Fruit fly (Drosophila melanogaster): Measurements from ENCODE around the gene Wwox.

The Wwox gene

DNA sequence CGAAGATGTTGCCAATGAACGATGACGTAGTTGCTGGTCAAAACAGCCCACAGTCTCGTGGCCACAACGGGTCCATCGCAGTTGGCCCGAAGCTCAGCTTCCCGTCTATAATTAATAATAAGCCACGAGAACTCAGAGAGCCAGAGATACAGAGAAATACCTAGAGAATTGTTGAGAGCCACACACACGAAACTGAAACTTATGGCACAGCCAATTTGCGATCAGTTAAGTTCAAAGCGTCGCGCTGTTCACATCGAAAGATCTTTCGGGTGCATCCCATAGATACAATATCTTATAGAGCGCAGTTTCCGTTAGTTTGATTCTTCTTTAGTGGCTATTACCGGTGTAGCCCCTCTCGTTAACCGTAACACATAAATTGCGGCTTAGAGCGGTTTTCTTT, 8.5 kb upstream of the Wwox start:
- no peak for TF ChIP-seq CG8478 (optimal IDR thresholded peaks at IDR 0.05)
- TF ChIP-seq Dll (optimal IDR thresholded peaks at IDR 0.05): no peak
- no peak for TF ChIP-seq psq (optimal IDR thresholded peaks at IDR 0.05)
- TF ChIP-seq EcR (GFP tag; optimal IDR thresholded peaks at IDR 0.05): no peak
- no peak for TF ChIP-seq pan (optimal IDR thresholded peaks at IDR 0.05)
- TF ChIP-seq usp (GFP tag; optimal IDR thresholded peaks at IDR 0.05): no peak

DNA sequence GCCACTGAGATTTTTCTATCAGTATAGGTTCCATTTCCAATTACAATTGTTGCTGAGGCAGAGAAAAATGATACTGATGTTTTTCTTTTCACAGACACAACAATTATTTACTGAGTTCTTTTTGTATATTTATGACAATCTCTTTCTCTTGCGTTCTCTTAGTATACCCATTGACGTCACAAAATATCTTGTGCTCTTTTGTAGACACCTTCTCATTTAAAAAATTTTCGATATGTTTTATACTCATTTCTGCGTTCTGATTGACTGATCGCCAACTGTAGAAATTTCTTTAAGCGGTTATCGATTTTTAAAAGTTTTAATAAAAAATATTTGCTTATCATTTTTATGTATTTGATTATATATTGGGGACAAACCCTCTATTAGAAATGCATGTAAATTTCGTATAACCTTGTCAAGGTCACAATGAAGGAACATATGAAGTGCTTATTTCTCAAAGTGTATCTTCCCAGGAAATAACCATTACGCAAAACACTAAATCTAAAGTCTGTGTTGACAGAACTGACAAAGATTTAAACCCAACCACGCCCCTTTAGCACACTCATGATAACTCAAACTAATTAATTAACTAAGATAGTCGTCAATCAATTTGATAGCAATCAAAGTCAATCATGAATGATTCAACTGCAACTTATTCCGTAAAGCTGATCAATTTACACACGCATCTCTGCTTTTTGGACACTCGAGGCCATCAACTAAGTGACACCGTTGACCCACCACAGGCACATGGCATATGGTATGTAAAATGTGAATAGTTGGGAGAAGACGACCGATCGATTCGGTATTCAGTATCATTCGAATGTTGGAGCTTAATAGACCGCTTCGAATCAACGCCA, 6.7 kb upstream of the Wwox start, which contains the start of the genes Glyat and Tg:
TSS of gene Glyat (minus strand) at position 51 of the 854 bp plus-strand sequence.
TSS of gene Tg (plus strand) at position 804 of the 854 bp plus-strand sequence.
- TF ChIP-seq Dll (optimal IDR thresholded peaks at IDR 0.05): no peak
- no peak for TF ChIP-seq psq (optimal IDR thresholded peaks at IDR 0.05)
- no peak for TF ChIP-seq CG8478 (optimal IDR thresholded peaks at IDR 0.05)
- TF ChIP-seq EcR (GFP tag; optimal IDR thresholded peaks at IDR 0.05): no peak
- no peak for TF ChIP-seq usp (GFP tag; optimal IDR thresholded peaks at IDR 0.05)
- TF ChIP-seq pan (optimal IDR thresholded peaks at IDR 0.05): no peak

DNA sequence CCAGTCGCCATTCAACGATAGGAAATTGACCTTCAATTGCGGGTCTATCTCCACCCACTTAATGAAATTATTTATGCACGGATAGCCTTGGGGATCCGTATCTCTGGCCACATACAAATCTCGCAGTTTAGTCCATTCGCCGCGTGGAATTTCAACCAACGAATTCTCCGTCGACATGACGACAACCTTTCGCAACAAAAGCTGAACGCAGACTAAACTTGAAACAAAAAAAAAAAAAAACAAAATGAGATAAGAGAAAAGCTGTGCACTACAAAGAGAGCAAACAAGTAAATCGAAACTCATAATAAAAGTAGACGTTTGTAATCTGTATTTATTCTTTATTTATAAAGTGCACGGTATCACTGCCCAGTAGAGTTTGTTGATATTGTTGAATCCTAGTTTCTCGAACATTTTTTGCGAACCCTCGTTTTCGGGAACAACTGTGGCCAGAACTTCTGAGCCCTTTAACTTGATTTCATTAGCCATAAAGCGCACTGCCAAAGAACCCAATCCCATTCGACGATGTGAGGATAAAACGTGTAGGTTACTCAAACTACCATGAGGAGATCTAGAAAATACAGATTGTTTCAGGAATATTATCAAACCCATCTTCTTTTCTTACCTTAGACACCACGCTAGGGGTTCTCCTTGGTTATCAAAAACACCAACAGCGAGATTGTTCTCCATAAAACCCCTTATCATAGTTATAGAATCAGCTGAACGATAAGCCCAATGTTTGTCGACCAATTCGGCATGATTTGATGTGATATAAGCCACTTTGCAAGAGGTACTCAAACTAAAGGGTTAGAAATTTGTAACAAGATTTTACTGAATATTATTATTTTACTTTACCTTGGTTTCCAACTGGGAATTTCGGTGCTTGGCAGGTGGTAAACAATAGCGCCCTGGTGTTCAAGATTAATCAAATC, 5.5 kb upstream of the Wwox start, which contains the start of gene CG12560:
TSS of gene CG12560 (minus strand) at position 195 of the 929 bp plus-strand sequence.
- TF ChIP-seq EcR (GFP tag; optimal IDR thresholded peaks at IDR 0.05): no peak
- TF ChIP-seq Dll (optimal IDR thresholded peaks at IDR 0.05): no peak
- no peak for TF ChIP-seq pan (optimal IDR thresholded peaks at IDR 0.05)
- no peak for TF ChIP-seq CG8478 (optimal IDR thresholded peaks at IDR 0.05)
- TF ChIP-seq psq (optimal IDR thresholded peaks at IDR 0.05): no peak
- TF ChIP-seq usp (GFP tag; optimal IDR thresholded peaks at IDR 0.05): no peak

DNA sequence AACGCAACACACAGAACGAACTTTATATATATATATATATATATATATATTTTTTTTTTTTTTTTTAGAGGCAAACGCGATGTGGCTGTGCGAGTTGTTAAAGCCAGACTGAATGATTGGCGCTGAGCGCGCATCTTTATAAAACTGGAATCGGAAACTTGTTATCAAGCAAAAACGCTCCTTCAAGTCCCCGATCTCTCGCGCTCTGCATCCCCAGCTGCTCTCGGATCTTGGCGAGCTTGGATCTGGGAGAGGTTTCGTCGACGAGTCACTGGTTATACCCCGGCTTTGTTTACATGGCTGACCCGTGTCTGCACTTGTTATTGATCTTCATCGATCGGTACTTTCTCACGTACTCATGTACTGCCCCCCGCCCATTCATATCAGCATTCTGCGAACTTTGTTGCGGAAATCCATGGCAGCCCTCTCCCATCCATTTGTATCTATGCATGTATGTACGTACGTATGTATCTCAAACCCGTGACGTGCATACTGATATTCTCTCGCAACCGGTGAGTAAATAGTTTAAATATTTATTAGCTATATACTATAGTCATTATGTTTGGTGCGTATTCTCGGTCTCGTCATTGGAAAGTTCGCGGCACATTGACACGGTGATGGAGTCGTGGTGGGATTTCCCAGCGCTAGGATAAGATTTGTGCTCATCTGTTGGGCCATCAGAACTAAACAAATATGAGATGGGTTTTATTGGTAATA, 3.2 kb upstream of the Wwox start, which contains the start of gene Spn28Dc:
TSS of gene Spn28Dc (minus strand) at position 51 of the 717 bp plus-strand sequence.
- TF ChIP-seq psq (optimal IDR thresholded peaks at IDR 0.05): no peak
- no peak for TF ChIP-seq CG8478 (optimal IDR thresholded peaks at IDR 0.05)
- TF ChIP-seq pan (optimal IDR thresholded peaks at IDR 0.05): no peak
- TF ChIP-seq usp (GFP tag; optimal IDR thresholded peaks at IDR 0.05): no peak
- TF ChIP-seq Dll (optimal IDR thresholded peaks at IDR 0.05): no peak
- no peak for TF ChIP-seq EcR (GFP tag; optimal IDR thresholded peaks at IDR 0.05)

DNA sequence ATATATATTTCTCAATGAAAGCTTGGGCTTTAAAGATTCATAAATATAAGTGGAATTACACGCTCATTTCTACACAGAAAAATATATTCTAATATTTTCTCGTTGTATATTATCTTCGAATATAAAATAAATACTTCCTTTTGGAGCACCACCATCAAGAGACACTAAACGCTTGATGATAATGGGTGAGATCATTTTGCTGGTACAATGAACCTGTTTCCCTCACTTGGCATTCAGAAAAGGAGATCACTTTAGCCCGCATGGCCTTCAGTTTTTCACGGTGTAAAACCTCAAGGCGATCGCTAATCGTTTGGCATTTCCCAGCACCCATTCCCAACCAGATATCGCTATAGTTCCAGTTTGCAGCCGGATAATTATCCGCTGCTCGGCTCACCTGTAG, 2.0 kb upstream of the Wwox start:
- TF ChIP-seq usp (GFP tag; optimal IDR thresholded peaks at IDR 0.05) (no peak), EcR (GFP tag; optimal IDR thresholded peaks at IDR 0.05) (no peak), Dll (optimal IDR thresholded peaks at IDR 0.05) (no peak), psq (optimal IDR thresholded peaks at IDR 0.05) (no peak)

DNA sequence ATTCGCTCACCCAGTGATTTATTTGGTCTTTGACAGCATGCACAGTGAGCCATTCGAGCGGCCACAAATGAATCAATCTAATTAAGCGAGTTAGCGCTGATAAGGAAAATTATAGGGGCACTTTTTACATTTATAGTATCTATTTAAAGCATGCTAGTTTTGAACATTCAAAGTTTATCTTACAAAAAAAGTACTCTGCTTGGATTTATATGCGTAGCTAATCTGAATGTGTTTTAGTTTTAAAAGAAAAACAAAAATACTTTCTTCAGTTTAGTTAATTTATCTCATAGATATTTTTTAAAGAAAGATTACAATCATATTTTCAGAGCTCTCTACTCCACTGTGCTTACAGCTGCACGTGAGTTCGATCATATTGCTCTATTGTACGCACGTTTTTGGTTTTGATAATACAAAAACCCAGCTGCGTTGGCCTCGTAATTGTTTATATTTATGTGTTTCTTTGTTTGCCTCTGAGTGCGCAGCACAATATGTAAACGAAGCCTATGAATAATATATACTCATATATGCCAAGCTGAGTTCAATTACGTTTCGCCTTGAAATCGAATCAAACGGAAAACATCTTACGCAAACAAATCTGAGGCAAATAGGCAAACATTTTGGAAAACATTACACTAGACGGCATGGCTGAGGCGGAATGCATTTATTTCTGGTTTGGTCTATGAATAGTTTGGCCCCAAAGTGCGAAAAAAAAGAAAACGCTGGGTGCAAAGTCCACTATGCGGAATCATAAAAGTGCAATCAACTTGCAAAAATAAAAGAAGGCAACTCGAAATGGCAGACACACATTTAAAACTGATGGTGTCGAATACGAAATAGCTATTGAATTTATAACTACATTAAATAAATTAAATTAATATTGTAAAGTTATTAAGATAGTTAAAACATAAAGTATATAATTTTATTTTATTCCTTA, 2.1 kb downstream of the Wwox start:
- TF ChIP-seq pan (optimal IDR thresholded peaks at IDR 0.05): peak; percentile 41
- TF ChIP-seq EcR (GFP tag; optimal IDR thresholded peaks at IDR 0.05): peak in 1 of 2 experiments; percentile 13
- TF ChIP-seq psq (optimal IDR thresholded peaks at IDR 0.05): no peak

DNA sequence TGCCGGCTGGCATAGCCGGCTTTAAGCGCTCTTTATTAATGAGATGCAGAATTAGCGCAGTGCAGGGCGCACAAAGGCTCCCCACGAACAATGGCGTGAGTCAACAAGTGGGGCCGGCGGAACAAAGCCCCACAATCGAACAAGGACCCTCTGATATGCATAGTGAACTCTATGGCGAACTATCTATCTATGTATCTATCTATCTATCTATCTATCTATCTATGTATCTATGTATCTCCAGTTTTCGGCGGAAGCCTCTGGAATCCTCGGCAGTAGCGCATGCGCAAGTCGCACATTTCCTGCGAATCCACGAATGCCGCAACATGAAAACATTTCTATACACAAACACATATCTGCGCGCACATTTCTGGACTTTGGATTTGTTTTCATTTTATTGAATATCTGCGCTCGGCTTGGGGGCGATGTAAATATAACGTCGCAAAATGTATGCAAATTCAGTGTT, 3.5 kb downstream of the Wwox start:
- TF ChIP-seq psq (optimal IDR thresholded peaks at IDR 0.05): no peak
- TF ChIP-seq usp (GFP tag; optimal IDR thresholded peaks at IDR 0.05): no peak
- no peak for TF ChIP-seq EcR (GFP tag; optimal IDR thresholded peaks at IDR 0.05)
- no peak for TF ChIP-seq pan (optimal IDR thresholded peaks at IDR 0.05)
- no peak for TF ChIP-seq CG8478 (optimal IDR thresholded peaks at IDR 0.05)
- no peak for TF ChIP-seq Dll (optimal IDR thresholded peaks at IDR 0.05)

DNA sequence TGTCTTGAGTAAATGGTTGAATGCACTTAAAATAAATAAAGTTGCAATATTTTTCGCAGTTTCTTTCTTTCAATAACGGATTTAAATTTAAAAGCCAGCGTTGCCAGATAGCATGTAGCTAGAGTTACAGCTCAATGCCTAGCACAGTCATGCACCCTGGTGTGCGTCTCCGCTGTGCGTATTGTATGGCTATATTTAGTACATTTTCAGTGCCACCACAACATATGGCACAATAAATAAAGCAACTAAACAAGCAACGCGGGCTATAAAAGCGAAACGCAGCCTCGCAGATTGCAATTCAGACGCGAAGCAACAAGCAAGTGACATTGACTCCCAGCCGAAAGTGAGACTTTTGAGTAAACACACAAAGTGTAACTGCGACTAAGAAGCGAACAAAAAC, 5.4 kb downstream of the Wwox start, which contains the start of gene Sirup:
TSS of gene Sirup (plus strand) at position 215 of the 400 bp plus-strand sequence.
- TF ChIP-seq Dll (optimal IDR thresholded peaks at IDR 0.05) (no peak), CG8478 (optimal IDR thresholded peaks at IDR 0.05) (no peak), psq (optimal IDR thresholded peaks at IDR 0.05) (no peak), usp (GFP tag; optimal IDR thresholded peaks at IDR 0.05) (no peak), pan (optimal IDR thresholded peaks at IDR 0.05) (no peak), EcR (GFP tag; optimal IDR thresholded peaks at IDR 0.05) (no peak)

DNA sequence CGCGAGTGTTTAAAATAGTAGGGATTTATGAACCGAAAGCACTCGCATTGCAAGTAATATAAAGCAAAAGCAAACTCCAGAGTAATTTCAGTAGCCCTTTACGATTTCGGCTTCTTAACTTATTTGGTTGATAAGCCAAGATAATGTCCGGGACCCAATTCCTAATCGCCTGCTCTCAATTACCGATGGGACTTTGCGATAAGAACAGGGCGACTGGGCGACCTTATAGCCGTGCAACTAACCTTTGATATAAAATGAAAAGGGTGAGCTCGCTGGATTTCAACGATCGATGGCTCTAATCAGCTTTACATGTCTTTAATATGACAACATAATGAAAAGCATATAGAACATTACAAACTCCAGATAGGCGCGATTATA, 6.0 kb downstream of the Wwox start, which contains the start of gene CG7227:
TSS of gene CG7227 (minus strand) at position 72 of the 378 bp plus-strand sequence.
- TF ChIP-seq psq (optimal IDR thresholded peaks at IDR 0.05) (no peak), usp (GFP tag; optimal IDR thresholded peaks at IDR 0.05) (no peak), Dll (optimal IDR thresholded peaks at IDR 0.05) (no peak), EcR (GFP tag; optimal IDR thresholded peaks at IDR 0.05) (no peak), pan (optimal IDR thresholded peaks at IDR 0.05) (no peak), CG8478 (optimal IDR thresholded peaks at IDR 0.05) (no peak)
